Fruit fly (Drosophila melanogaster) whole organism, pupa: ENCODE data around the gene CG43167.

Experiments used
- CG10348 ChIP-seq: fragments of 200-800 bp; sonication (Bioruptor generic); IDR thresholded peaks from 2 replicates; pipeline ENCODE4 v1.3.6; 2022; ENCODE audit warnings: missing biosample characterization, missing genetic modification characterization
- CG12605 ChIP-seq: fragments of 200-800 bp; sonication (Bioruptor generic); IDR thresholded peaks from 2 replicates; pipeline ENCODE4 v1.3.6; 2022; ENCODE audit warnings: missing biosample characterization, missing genetic modification characterization
- CG13204 ChIP-seq: fragments of 200-800 bp; sonication (Bioruptor generic); optimal IDR thresholded peaks from 2 replicates; lab custom pipeline; 2018; ENCODE audit warnings: missing biosample characterization, mild to moderate bottlenecking, missing genetic modification characterization, moderate library complexity
- CG14655 ChIP-seq: fragments of 200-800 bp; sonication (Bioruptor generic); optimal IDR thresholded peaks from 3 replicates; lab custom pipeline; 2017; ENCODE audit warnings: mild to moderate bottlenecking, missing biosample characterization, missing genetic modification reagents, missing genetic modification characterization
- CG15710 ChIP-seq: fragments of 200-800 bp; sonication (Bioruptor generic); optimal IDR thresholded peaks from 2 replicates; lab custom pipeline; 2018; ENCODE audit warnings: missing biosample characterization, mild to moderate bottlenecking, missing genetic modification characterization, moderate library complexity
- CG17806 ChIP-seq: fragments of 200-800 bp; sonication (Bioruptor generic); optimal IDR thresholded peaks from 2 replicates; lab custom pipeline; 2018; ENCODE audit warnings: missing biosample characterization, mild to moderate bottlenecking, missing genetic modification characterization, moderate library complexity
- CG32121 ChIP-seq: fragments of 200-800 bp; sonication (Bioruptor generic); IDR thresholded peaks from 2 replicates; pipeline ENCODE4 v1.3.6; 2022; ENCODE audit warnings: missing biosample characterization, missing genetic modification characterization
- CG34367 ChIP-seq: fragments of 200-800 bp; sonication (Bioruptor generic); optimal IDR thresholded peaks from 2 replicates; lab custom pipeline; 2018; ENCODE audit warnings: missing biosample characterization, mild to moderate bottlenecking, missing genetic modification characterization
- CG4496 ChIP-seq: fragments of 200-800 bp; sonication (Bioruptor generic); IDR thresholded peaks from 3 replicates; pipeline ENCODE4 v1.3.6; 2022; ENCODE audit warnings: missing biosample characterization, missing genetic modification characterization
- CG8159 ChIP-seq: fragments of 200-800 bp; sonication (Bioruptor generic); optimal IDR thresholded peaks from 3 replicates; lab custom pipeline; 2018; ENCODE audit warnings: missing biosample characterization, mild to moderate bottlenecking, missing genetic modification characterization, moderate library complexity
- CG8301 ChIP-seq: fragments of 200-800 bp; sonication (Bioruptor generic); optimal IDR thresholded peaks from 2 replicates; lab custom pipeline; 2018; ENCODE audit warnings: missing biosample characterization, mild to moderate bottlenecking, missing genetic modification characterization
- CG9948 ChIP-seq: fragments of 200-800 bp; sonication (Bioruptor generic); optimal IDR thresholded peaks from 2 replicates; lab custom pipeline; 2018; ENCODE audit warnings: missing biosample characterization, mild to moderate bottlenecking, missing genetic modification characterization, moderate library complexity
- D1 ChIP-seq: fragments of 200-800 bp; sonication (Bioruptor generic); optimal IDR thresholded peaks from 2 replicates; lab custom pipeline; 2018; ENCODE audit warnings: missing biosample characterization, mild to moderate bottlenecking, missing genetic modification characterization, moderate library complexity
- EcR ChIP-seq: fragments of 200-800 bp; sonication (Bioruptor generic); optimal IDR thresholded peaks from 3 replicates; lab custom pipeline; 2019; ENCODE audit warnings: missing biosample characterization, missing genetic modification characterization, mild to moderate bottlenecking, moderate library complexity, missing genetic modification reagents
- Ets98B ChIP-seq: fragments of 200-800 bp; sonication (Bioruptor generic); IDR thresholded peaks from 2 replicates; pipeline ENCODE4 v1.3.6; 2022; ENCODE audit warnings: missing biosample characterization, missing genetic modification characterization
- Pif1A ChIP-seq: fragments of 200-800 bp; sonication (Bioruptor generic); optimal IDR thresholded peaks from 3 replicates; lab custom pipeline; 2016; ENCODE audit warnings: missing biosample characterization, missing genetic modification characterization
- Pif1B ChIP-seq: fragments of 200-800 bp; sonication (Bioruptor generic); optimal IDR thresholded peaks from 3 replicates; lab custom pipeline; 2016; ENCODE audit warnings: missing biosample characterization, missing genetic modification characterization
- Snoo ChIP-seq: fragments of 200-800 bp; sonication (Bioruptor generic); optimal IDR thresholded peaks from 3 replicates; lab custom pipeline; 2017; ENCODE audit warnings: missing biosample characterization, mild to moderate bottlenecking, missing genetic modification characterization, inconsistent platforms
- fd96Ca ChIP-seq: fragments of 200-800 bp; sonication (Bioruptor generic); IDR thresholded peaks from 3 replicates; pipeline ENCODE4 v1.3.6; 2022; ENCODE audit warnings: missing biosample characterization, missing genetic modification characterization
- gl ChIP-seq: fragments of 200-800 bp; sonication (Bioruptor generic); optimal IDR thresholded peaks from 2 replicates; lab custom pipeline; 2018; ENCODE audit warnings: missing biosample characterization, mild to moderate bottlenecking, missing genetic modification characterization
- rn ChIP-seq: fragments of 200-800 bp; sonication (Bioruptor generic); IDR thresholded peaks from 2 replicates; pipeline ENCODE4 v1.3.6; 2022; ENCODE audit warnings: missing biosample characterization, missing genetic modification characterization

The CG43167 gene

DNA sequence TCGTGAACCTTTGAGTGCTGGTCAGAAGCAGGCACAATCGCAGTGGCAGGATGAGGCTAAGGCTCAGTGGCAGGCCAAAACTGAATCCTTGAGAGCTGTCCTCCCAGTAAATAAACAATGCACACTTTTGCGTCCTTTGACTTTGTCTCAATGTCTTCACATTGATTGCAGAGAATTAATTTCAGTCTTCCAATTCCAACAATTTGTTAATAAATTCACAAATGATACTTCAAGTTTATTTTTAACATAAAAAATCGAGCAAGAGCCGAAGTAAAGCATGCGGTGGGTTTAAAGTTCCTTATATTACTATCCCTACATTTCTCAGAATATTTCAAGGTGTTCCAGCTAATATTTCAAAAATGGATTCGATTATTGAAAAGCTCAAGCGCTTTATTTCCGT, at the start of gene CG43167:
CG43167 (plus strand) TSS at position 301 of the 400 bp plus-strand sequence.
- TF ChIP-seq rn (GFP tag; lab: Robert Waterston, UW) = no peak
- TF ChIP-seq CG8159 (tag; lab: Kevin White, UChicago) = no peak
- TF ChIP-seq fd96Ca (GFP tag; lab: Robert Waterston, UW) = no peak
- TF ChIP-seq CG17806 (tag; lab: Kevin White, UChicago) = no peak
- TF ChIP-seq CG10348 (GFP tag; lab: Robert Waterston, UW) = no peak
- no peak for TF ChIP-seq Pif1B (GFP tag; lab: Kevin White, UChicago)
- no peak for TF ChIP-seq Ets98B (GFP tag; lab: Robert Waterston, UW)
- no peak for TF ChIP-seq Pif1A (GFP tag; lab: Kevin White, UChicago)
- no peak for TF ChIP-seq CG13204
- no peak for TF ChIP-seq CG34367 (tag; lab: Kevin White, UChicago)

DNA sequence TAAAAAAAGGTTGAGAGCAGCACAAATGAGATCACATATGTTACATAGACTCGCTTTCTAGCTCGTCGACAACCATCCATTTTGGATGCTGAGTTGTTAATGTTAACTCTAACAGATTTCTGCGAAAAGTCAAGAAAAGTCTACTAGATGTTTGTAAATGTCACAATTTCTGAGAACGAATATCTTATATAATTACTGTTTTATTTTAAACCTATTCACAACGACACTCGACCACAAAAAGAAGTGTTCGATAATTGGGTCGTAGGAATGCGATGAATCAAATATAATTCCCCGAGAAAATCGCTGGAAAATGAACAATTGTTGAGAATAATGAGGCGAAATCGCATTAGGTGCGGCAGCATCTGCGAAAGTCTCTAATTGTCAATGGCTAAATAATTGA, 45.5 kb upstream of the CG43167 start, which contains the start of gene spag4:
spag4 (minus strand) TSS at position 101 of the 400 bp plus-strand sequence.
- no peak for TF ChIP-seq CG8301
- no peak for TF ChIP-seq CG17806 (tag; lab: Kevin White, UChicago)
- no peak for TF ChIP-seq CG34367 (tag; lab: Kevin White, UChicago)
- no peak for TF ChIP-seq Snoo (tag; lab: Kevin White, UChicago)
- no peak for TF ChIP-seq CG13204
- no peak for TF ChIP-seq D1 (tag; lab: Kevin White, UChicago)
- TF ChIP-seq CG8159 (tag; lab: Kevin White, UChicago) = no peak
- no peak for TF ChIP-seq CG32121 (GFP tag; lab: Robert Waterston, UW)

DNA sequence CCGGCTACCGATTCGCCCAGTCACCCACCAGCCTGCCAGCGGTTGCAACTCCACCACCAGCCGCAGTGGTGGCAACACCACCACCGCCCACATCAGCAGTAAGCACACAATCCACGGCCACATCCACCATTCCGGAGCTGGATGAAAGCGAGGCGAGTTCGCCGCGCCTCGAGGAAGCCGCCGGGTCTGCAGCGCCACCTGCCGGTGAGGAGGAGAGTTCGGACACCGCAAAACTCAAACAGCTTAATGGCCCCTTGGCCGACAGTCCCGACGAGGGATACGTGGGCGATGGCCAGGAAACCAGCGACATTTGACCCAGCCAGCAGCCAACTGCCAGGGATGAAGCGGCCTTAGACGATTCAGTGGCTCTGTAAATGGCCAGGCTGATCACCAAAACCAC, 33.0 kb upstream of the CG43167 start:
- TF ChIP-seq D1 (tag; lab: Kevin White, UChicago) = no peak
- TF ChIP-seq CG34367 (tag; lab: Kevin White, UChicago) = no peak
- TF ChIP-seq CG12605 (GFP tag; lab: Robert Waterston, UW) = no peak
- no peak for TF ChIP-seq CG10348 (GFP tag; lab: Robert Waterston, UW)
- TF ChIP-seq CG9948 (tag; lab: Kevin White, UChicago) = no peak
- no peak for TF ChIP-seq CG8159 (tag; lab: Kevin White, UChicago)
- no peak for TF ChIP-seq Snoo (tag; lab: Kevin White, UChicago)
- TF ChIP-seq EcR = no peak
- no peak for TF ChIP-seq CG8301
- TF ChIP-seq CG4496 (GFP tag; lab: Robert Waterston, UW) = no peak

DNA sequence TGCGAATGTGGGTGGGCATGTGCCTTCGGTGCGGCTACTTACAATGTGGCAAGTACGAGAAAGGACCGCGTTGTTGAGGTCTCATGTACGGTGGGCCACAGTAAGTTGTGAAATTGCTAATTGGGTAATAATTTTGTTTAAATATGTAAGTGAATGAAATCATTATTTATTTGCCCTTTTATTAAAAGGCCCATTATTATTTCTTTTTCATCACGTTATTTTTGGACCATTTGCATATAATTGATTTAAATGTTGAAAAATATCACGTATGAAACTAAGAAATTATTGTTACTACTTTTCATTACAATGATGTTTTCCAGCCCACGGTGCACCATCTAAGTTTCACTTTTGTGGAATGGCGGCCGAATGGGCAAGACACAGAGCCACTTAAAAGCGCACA, 28.9 kb upstream of the CG43167 start:
- TF ChIP-seq CG34367 (tag; lab: Kevin White, UChicago) (no peak), CG12605 (GFP tag; lab: Robert Waterston, UW) (no peak), Pif1A (GFP tag; lab: Kevin White, UChicago) (no peak), CG8159 (tag; lab: Kevin White, UChicago) (no peak), Pif1B (GFP tag; lab: Kevin White, UChicago) (no peak), Ets98B (GFP tag; lab: Robert Waterston, UW) (no peak), CG4496 (GFP tag; lab: Robert Waterston, UW) (no peak), fd96Ca (GFP tag; lab: Robert Waterston, UW) (no peak), gl (tag; lab: Kevin White, UChicago) (no peak), CG9948 (tag; lab: Kevin White, UChicago) (no peak), CG32121 (GFP tag; lab: Robert Waterston, UW) (no peak), D1 (tag; lab: Kevin White, UChicago) (no peak), CG13204 (no peak)

DNA sequence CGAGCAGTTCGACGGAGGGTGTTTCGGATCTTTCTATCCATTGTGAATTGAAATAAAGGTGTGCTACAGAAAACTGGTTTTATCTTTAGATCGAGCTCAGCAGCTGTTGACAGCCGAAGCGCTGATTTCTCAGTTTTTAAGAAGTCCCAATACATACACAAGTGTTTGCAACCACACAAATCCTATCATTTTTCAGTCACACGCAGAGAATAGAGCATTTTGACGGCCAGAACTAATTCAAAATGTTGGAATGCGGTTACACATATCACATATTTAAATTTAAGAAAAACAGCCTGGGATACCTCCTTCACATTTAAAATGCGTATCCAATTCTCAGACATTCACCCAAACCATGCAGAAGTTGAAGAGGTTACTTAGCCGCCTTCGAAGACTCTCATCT, 8.5 kb upstream of the CG43167 start, which contains the start of gene CG6614:
CG6614 (minus strand) TSS at position 101 of the 400 bp plus-strand sequence.
- no peak for TF ChIP-seq CG12605 (GFP tag; lab: Robert Waterston, UW)
- no peak for TF ChIP-seq fd96Ca (GFP tag; lab: Robert Waterston, UW)
- no peak for TF ChIP-seq CG4496 (GFP tag; lab: Robert Waterston, UW)
- no peak for TF ChIP-seq CG9948 (tag; lab: Kevin White, UChicago)
- no peak for TF ChIP-seq CG14655 (GFP tag; lab: Kevin White, UChicago)
- no peak for TF ChIP-seq CG15710 (tag; lab: Kevin White, UChicago)
- TF ChIP-seq CG8301 = no peak
- no peak for TF ChIP-seq Pif1A (GFP tag; lab: Kevin White, UChicago)
- no peak for TF ChIP-seq CG17806 (tag; lab: Kevin White, UChicago)
- TF ChIP-seq Snoo (tag; lab: Kevin White, UChicago) = no peak
- TF ChIP-seq CG32121 (GFP tag; lab: Robert Waterston, UW) = no peak
- no peak for TF ChIP-seq EcR
- TF ChIP-seq CG13204 = no peak
- no peak for TF ChIP-seq Ets98B (GFP tag; lab: Robert Waterston, UW)
- TF ChIP-seq CG8159 (tag; lab: Kevin White, UChicago) = no peak
- no peak for TF ChIP-seq Pif1B (GFP tag; lab: Kevin White, UChicago)
- TF ChIP-seq, all 21 proteins: peak for 0

DNA sequence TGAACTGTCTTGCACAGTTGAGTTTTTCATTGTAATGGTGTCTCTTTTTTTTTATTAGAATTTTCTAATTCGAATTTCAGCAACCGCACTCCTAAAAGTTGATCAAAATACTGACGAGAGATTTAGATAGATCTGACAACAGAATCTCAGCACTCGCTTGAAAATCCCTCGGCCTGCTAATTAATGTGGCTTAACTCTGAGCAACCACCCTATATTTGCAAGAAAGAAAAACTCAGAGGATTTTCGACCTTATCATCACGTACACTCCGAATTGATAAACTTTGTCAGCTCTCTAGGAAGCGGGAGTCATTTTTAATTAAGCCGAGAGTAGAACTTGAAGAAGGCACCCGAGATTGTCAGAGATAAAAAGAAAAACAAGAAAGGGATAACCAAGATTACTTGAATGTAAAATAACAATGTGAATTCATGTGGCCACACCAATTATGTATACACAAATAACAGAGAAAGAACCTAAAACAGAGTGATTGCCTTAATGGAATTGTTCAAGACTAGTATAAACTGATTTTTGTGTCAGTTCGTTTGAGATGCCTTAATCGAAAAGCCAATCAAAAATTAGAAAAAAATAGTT, 5.2 kb upstream of the CG43167 start, which contains the start of the genes CG12307 and CG4983:
CG12307 (minus strand) TSS at position 101 of the 589 bp plus-strand sequence.
CG4983 (plus strand) TSS at position 539 of the 589 bp plus-strand sequence.
- TF ChIP-seq CG32121 (GFP tag; lab: Robert Waterston, UW) = no peak
